Fruit fly (Drosophila melanogaster) whole organism, embryonic: Measurements from ENCODE around the gene CG16753.

ENCODE experiments used
- Abd-B ChIP-seq: fragments of 200-800 bp; sonication (Bioruptor generic); optimal IDR thresholded peaks from 2 replicates; lab custom pipeline; 2018; ENCODE audit warnings: missing biosample characterization, mild to moderate bottlenecking, missing genetic modification characterization, moderate library complexity
- Awh ChIP-seq: fragments of 200-800 bp; sonication (Bioruptor generic); IDR thresholded peaks from 2 replicates; pipeline ENCODE4, ENCODE4 v1.3.6; 2022; ENCODE audit warnings: missing biosample characterization, missing genetic modification characterization
- B-H2 ChIP-seq: fragments of 200-800 bp; sonication (Bioruptor generic); optimal IDR thresholded peaks from 2 replicates; lab custom pipeline; 2018; ENCODE audit warnings: missing biosample characterization, mild to moderate bottlenecking, missing genetic modification characterization
- Bteb2 ChIP-seq: fragments of 200-800 bp; sonication (Bioruptor generic); optimal IDR thresholded peaks from 2 replicates; lab custom pipeline; 2016; ENCODE audit warnings: missing biosample characterization, missing genetic modification characterization
- CG10209 ChIP-seq: fragments of 200-800 bp; sonication (Bioruptor generic); optimal IDR thresholded peaks from 3 replicates; lab custom pipeline; 2017; ENCODE audit warnings: missing biosample characterization, mild to moderate bottlenecking, missing genetic modification characterization, missing genetic modification reagents
- CG10267 ChIP-seq: fragments of 200-800 bp; sonication (Bioruptor generic); optimal IDR thresholded peaks from 2 replicates; lab custom pipeline; 2018; ENCODE audit warnings: missing biosample characterization, mild to moderate bottlenecking, missing genetic modification characterization, moderate library complexity
- CG10654 ChIP-seq: fragments of 200-800 bp; sonication (Bioruptor generic); optimal IDR thresholded peaks from 2 replicates; lab custom pipeline; 2016; ENCODE audit warnings: missing biosample characterization, missing genetic modification characterization
- CG1647 ChIP-seq: fragments of 200-800 bp; sonication (Bioruptor generic); optimal IDR thresholded peaks from 3 replicates; lab custom pipeline; 2016; ENCODE audit warnings: missing biosample characterization, missing genetic modification characterization
- CG16815 ChIP-seq: fragments of 200-800 bp; sonication (Bioruptor generic); optimal IDR thresholded peaks from 3 replicates; lab custom pipeline; 2017; ENCODE audit warnings: missing biosample characterization, mild to moderate bottlenecking, missing genetic modification characterization
- CG17328 ChIP-seq: fragments of 200-800 bp; sonication (Bioruptor generic); IDR thresholded peaks from 2 replicates; pipeline ENCODE4 v1.3.6; 2022; ENCODE audit warnings: missing biosample characterization, missing genetic modification characterization
- CG17361 ChIP-seq: fragments of 200-800 bp; sonication (Bioruptor generic); IDR thresholded peaks from 3 replicates; pipeline ENCODE4 v1.3.6; 2022; ENCODE audit warnings: missing biosample characterization, missing genetic modification characterization
- CG2712 ChIP-seq: fragments of 200-800 bp; optimal IDR thresholded peaks from 3 replicates; lab custom pipeline; 2019; ENCODE audit warnings: missing biosample characterization, mild to moderate bottlenecking, missing genetic modification characterization, moderate library complexity
- CG30403 ChIP-seq: fragments of 200-800 bp; sonication (Bioruptor generic); optimal IDR thresholded peaks from 3 replicates; lab custom pipeline; 2016; ENCODE audit warnings: missing biosample characterization, missing genetic modification characterization
- CG31365 ChIP-seq: fragments of 200-800 bp; sonication (Bioruptor generic); optimal IDR thresholded peaks from 2 replicates; lab custom pipeline; 2018; ENCODE audit warnings: missing biosample characterization, mild to moderate bottlenecking, missing genetic modification characterization
- CG4328 ChIP-seq: fragments of 200-800 bp; sonication (Bioruptor generic); optimal IDR thresholded peaks from 3 replicates; lab custom pipeline; 2017; ENCODE audit warnings: missing biosample characterization, missing genetic modification reagents, missing genetic modification characterization
- CG4617 ChIP-seq: fragments of 200-800 bp; sonication (Bioruptor generic); optimal IDR thresholded peaks from 3 replicates; lab custom pipeline; 2016; ENCODE audit warnings: missing biosample characterization, missing genetic modification characterization, borderline replicate concordance
- CG6254 ChIP-seq: fragments of 200-800 bp; sonication (Bioruptor generic); optimal IDR thresholded peaks from 3 replicates; lab custom pipeline; 2017; ENCODE audit warnings: mild to moderate bottlenecking, missing biosample characterization, missing genetic modification reagents, missing genetic modification characterization
- CG6813 ChIP-seq: fragments of 200-800 bp; sonication (Bioruptor generic); optimal IDR thresholded peaks from 2 replicates; lab custom pipeline; 2017; ENCODE audit warnings: missing biosample characterization, missing genetic modification characterization, mild to moderate bottlenecking, moderate library complexity, missing genetic modification reagents
- CG8089 ChIP-seq: fragments of 200-800 bp; sonication (Bioruptor generic); optimal IDR thresholded peaks from 3 replicates; lab custom pipeline; 2016; ENCODE audit warnings: missing biosample characterization, missing genetic modification characterization
- CG9215 ChIP-seq: fragments of 200-800 bp; sonication (Bioruptor generic); IDR thresholded peaks from 2 replicates; pipeline ENCODE4 v1.3.6; 2022; ENCODE audit warnings: missing biosample characterization, missing genetic modification characterization
- CG9609 ChIP-seq: fragments of 200-800 bp; sonication (Bioruptor generic); optimal IDR thresholded peaks from 3 replicates; lab custom pipeline; 2016; ENCODE audit warnings: missing biosample characterization, missing genetic modification characterization
- CTCF ChIP-seq: fragments of 200-800 bp; sonication (Bioruptor generic); optimal IDR thresholded peaks from 2 replicates; lab custom pipeline; 2017; ENCODE audit warnings: missing biosample characterization, mild to moderate bottlenecking, missing genetic modification characterization, moderate library complexity
- Doc2 ChIP-seq: fragments of 200-800 bp; sonication (Bioruptor generic); IDR thresholded peaks from 2 replicates; pipeline ENCODE4 v1.3.6; 2022; ENCODE audit warnings: missing biosample characterization, missing genetic modification characterization
- Drgx ChIP-seq: fragments of 200-800 bp; sonication (Bioruptor generic); IDR thresholded peaks from 2 replicates; pipeline ENCODE4 v1.3.6; 2022; ENCODE audit warnings: missing biosample characterization, missing genetic modification characterization
- Ets97D ChIP-seq: fragments of 200-800 bp; sonication (Bioruptor generic); optimal IDR thresholded peaks from 3 replicates; lab custom pipeline; 2016; ENCODE audit warnings: missing biosample characterization, missing genetic modification characterization
- HHEX ChIP-seq: fragments of 200-800 bp; sonication (Bioruptor generic); optimal IDR thresholded peaks from 3 replicates; lab custom pipeline; 2017; ENCODE audit warnings: missing biosample characterization, mild to moderate bottlenecking, missing genetic modification characterization, missing genetic modification reagents
- Hey ChIP-seq: fragments of 200-800 bp; sonication (Bioruptor generic); optimal IDR thresholded peaks from 3 replicates; lab custom pipeline; 2018; ENCODE audit warnings: missing biosample characterization, mild to moderate bottlenecking, missing genetic modification characterization
- Hsf ChIP-seq: fragments of 200-800 bp; sonication (Bioruptor generic); optimal IDR thresholded peaks from 3 replicates; lab custom pipeline; 2016; ENCODE audit warnings: missing biosample characterization, missing genetic modification characterization
- Kr ChIP-seq: fragments of 200-800 bp; sonication (Bioruptor generic); optimal IDR thresholded peaks from 2 replicates; lab custom pipeline; 2017; ENCODE audit warnings: missing biosample characterization, mild to moderate bottlenecking, missing genetic modification characterization
- NfI ChIP-seq: fragments of 200-800 bp; sonication (Bioruptor generic); optimal IDR thresholded peaks from 3 replicates; lab custom pipeline; 2018; ENCODE audit warnings: missing biosample characterization, mild to moderate bottlenecking, missing genetic modification characterization, moderate library complexity
- Oaz ChIP-seq: fragments of 200-800 bp; sonication (Bioruptor generic); IDR thresholded peaks from 2 replicates; pipeline ENCODE4 v1.3.6; 2022; ENCODE audit warnings: missing biosample characterization, missing genetic modification characterization
- Optix ChIP-seq: fragments of 200-800 bp; sonication (Bioruptor generic); IDR thresholded peaks from 3 replicates; pipeline ENCODE4 v1.3.6; 2022; ENCODE audit warnings: missing biosample characterization, missing genetic modification characterization
- Ptx1 ChIP-seq: fragments of 200-800 bp; sonication (Bioruptor generic); IDR thresholded peaks from 2 replicates; pipeline ENCODE4 v1.3.6; 2022; ENCODE audit warnings: missing biosample characterization, missing genetic modification characterization
- Sox100B ChIP-seq: fragments of 200-800 bp; sonication (Bioruptor generic); optimal IDR thresholded peaks from 3 replicates; lab custom pipeline; 2018; ENCODE audit warnings: missing biosample characterization, mild to moderate bottlenecking, missing genetic modification characterization
- Sry-β ChIP-seq: fragments of 200-800 bp; sonication (Bioruptor generic); optimal IDR thresholded peaks from 2 replicates; lab custom pipeline; 2018; ENCODE audit warnings: missing biosample characterization, mild to moderate bottlenecking, missing genetic modification characterization, moderate library complexity
- bigmax ChIP-seq: fragments of 200-800 bp; sonication (Bioruptor generic); optimal IDR thresholded peaks from 2 replicates; lab custom pipeline; 2018; ENCODE audit warnings: missing biosample characterization, mild to moderate bottlenecking, missing genetic modification characterization
- chif ChIP-seq, 2 experiments: fragments of 200-800 bp; sonication (Bioruptor generic); optimal IDR thresholded peaks; 3 replicates each; lab custom pipeline; 2016; ENCODE audit warnings: missing biosample characterization in 2 of 2, missing genetic modification characterization in 2 of 2
- croc ChIP-seq: fragments of 200-800 bp; sonication (Bioruptor generic); conservative IDR thresholded peaks from 3 replicates; pipeline ENCODE4 v1.3.6; 2022; ENCODE audit warnings: missing biosample characterization, missing genetic modification characterization
- cwo ChIP-seq: fragments of 200-800 bp; sonication (Bioruptor generic); optimal IDR thresholded peaks from 3 replicates; lab custom pipeline; 2017; ENCODE audit warnings: missing biosample characterization, missing genetic modification characterization, mild to moderate bottlenecking, moderate library complexity, missing genetic modification reagents
- danr ChIP-seq: fragments of 200-800 bp; sonication (Bioruptor generic); IDR thresholded peaks from 2 replicates; pipeline ENCODE4 v1.3.6; 2022; ENCODE audit warnings: missing biosample characterization, missing genetic modification characterization
- dmrt99B ChIP-seq: fragments of 200-800 bp; sonication (Bioruptor generic); optimal IDR thresholded peaks from 2 replicates; lab custom pipeline; 2018; ENCODE audit warnings: missing biosample characterization, mild to moderate bottlenecking, missing genetic modification characterization, moderate library complexity
- ftz-f1 ChIP-seq: fragments of 200-800 bp; sonication (Bioruptor generic); optimal IDR thresholded peaks from 2 replicates; lab custom pipeline; 2016; ENCODE audit warnings: missing biosample characterization, missing genetic modification characterization
- grn ChIP-seq: fragments of 200-800 bp; sonication (Bioruptor generic); optimal IDR thresholded peaks from 3 replicates; lab custom pipeline; 2017; ENCODE audit warnings: missing biosample characterization, missing genetic modification characterization
- gt ChIP-seq: fragments of 200-800 bp; sonication (Bioruptor generic); IDR thresholded peaks from 2 replicates; pipeline ENCODE4 v1.3.6; 2022; ENCODE audit warnings: missing biosample characterization, missing genetic modification characterization
- hkb ChIP-seq, 2 experiments: fragments of 200-800 bp in 1 of 2; fragments of >200 bp in 1 of 2; sonication (Bioruptor generic) in 1 of 2; IDR thresholded peaks in 1 of 2; optimal IDR thresholded peaks in 1 of 2; 2 replicates each; pipeline versions ENCODE4 v1.3.6 to Lab custom; 2017 to 2022; ENCODE audit warnings: missing biosample characterization in 1 of 2, missing genetic modification characterization in 1 of 2
- jing ChIP-seq: fragments of 200-800 bp; sonication (Bioruptor generic); optimal IDR thresholded peaks from 2 replicates; lab custom pipeline; 2018; ENCODE audit warnings: missing biosample characterization, mild to moderate bottlenecking, missing genetic modification characterization
- sc ChIP-seq, 3 experiments: fragments of >200 bp in 2 of 3; fragments of 200-800 bp in 1 of 3; sonication (Bioruptor generic) in 1 of 3; optimal IDR thresholded peaks; 2 replicates in 2 of 3; 3 replicates in 1 of 3; lab custom pipeline; 2017; ENCODE audit warnings: mild to moderate bottlenecking in 1 of 3, missing biosample characterization in 1 of 3, missing genetic modification characterization in 1 of 3, missing genetic modification reagents in 1 of 3
- sima ChIP-seq: fragments of 200-800 bp; sonication (Bioruptor generic); optimal IDR thresholded peaks from 2 replicates; lab custom pipeline; 2016; ENCODE audit warnings: missing biosample characterization, missing genetic modification characterization
- twi ChIP-seq: fragments of 200-800 bp; optimal IDR thresholded peaks from 2 replicates; lab custom pipeline; 2019; ENCODE audit warnings: missing biosample characterization, mild to moderate bottlenecking, missing genetic modification characterization, moderate library complexity
- vnd ChIP-seq: fragments of 200-800 bp; sonication (Bioruptor generic); IDR thresholded peaks from 3 replicates; pipeline ENCODE4 v1.3.6; 2022; ENCODE audit warnings: missing biosample characterization, missing genetic modification characterization; ENCODE audit not compliant: partially characterized antibody

The CG16753 gene

DNA sequence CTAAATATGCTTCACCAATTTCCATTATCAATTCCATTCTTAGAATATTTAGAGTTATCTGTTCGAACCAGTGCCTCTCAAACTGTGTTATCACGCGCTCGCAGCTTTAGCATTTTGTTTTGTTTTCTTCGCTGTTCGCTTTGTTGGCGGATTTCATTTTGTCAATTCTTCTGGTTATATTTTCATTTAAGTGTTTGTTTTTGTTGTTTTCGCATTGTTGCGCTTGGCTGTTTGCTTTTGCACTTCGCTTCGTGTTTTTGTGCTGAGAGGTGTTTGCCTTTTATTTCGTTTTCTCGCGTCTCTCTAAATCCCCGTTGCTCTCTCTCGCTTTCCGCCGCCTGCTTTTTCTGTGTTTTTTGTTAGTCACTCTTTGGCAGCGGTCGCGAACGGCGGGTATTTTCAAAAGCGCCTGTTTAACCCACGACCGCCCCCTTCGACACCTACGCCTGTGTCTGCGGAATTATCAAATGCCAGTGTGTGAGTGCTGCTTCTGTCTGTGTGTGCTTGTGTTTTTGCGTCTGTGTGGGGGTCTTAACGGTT is 22.8 kb downstream of the CG16753 start (continued):
- TF ChIP-seq jing (GFP tag; lab: Kevin White, UChicago) = no peak
- TF ChIP-seq twi = no peak
- peak; percentile 35 for TF ChIP-seq NfI (GFP tag; lab: Kevin White, UChicago)
- TF ChIP-seq CG4328 (GFP tag; lab: Kevin White, UChicago) = peak; percentile 10
- peak; percentile 25 for TF ChIP-seq HHEX (GFP tag; lab: Kevin White, UChicago)
- TF ChIP-seq CG2712 (tag; lab: Kevin White, UChicago) = peak; percentile 17
- TF ChIP-seq CG6254 (GFP tag; lab: Kevin White, UChicago) = no peak
- peak; percentile 62 for TF ChIP-seq Drgx
- TF ChIP-seq CG10267 (tag; lab: Kevin White, UChicago) = no peak
- peak; percentile 42 for TF ChIP-seq Ptx1 (GFP tag; lab: Robert Waterston, UW)
- TF ChIP-seq CG9609 (GFP tag; lab: Kevin White, UChicago) = no peak
- TF ChIP-seq CG10654 (GFP tag; lab: Kevin White, UChicago) = peak; percentile 5
- no peak for TF ChIP-seq hkb (optimal IDR thresholded peaks at IDR 0.05; lab: Kevin White, UChicago)
- TF ChIP-seq hkb (GFP tag; IDR thresholded peaks at IDR 0.05; lab: Robert Waterston, UW) = peak; percentile 59
- no peak for TF ChIP-seq CG1647 (GFP tag; lab: Kevin White, UChicago)
- no peak for TF ChIP-seq CG30403
- no peak for TF ChIP-seq Abd-B (GFP tag; lab: Kevin White, UChicago)
- no peak for TF ChIP-seq Ets97D (GFP tag; lab: Kevin White, UChicago)
- no peak for TF ChIP-seq CTCF (GFP tag; lab: Kevin White, UChicago)
- peak; percentile 35 for TF ChIP-seq bigmax (GFP tag; lab: Kevin White, UChicago)
- no peak for TF ChIP-seq CG16815 (GFP tag; lab: Kevin White, UChicago)
- TF ChIP-seq Hey (tag; lab: Kevin White, UChicago) = peak; percentile 44
- TF ChIP-seq grn (GFP tag; lab: Kevin White, UChicago) = peak; percentile 26
- TF ChIP-seq Hsf (GFP tag; lab: Kevin White, UChicago) = no peak
- no peak for TF ChIP-seq croc (GFP tag; lab: Robert Waterston, UW)
- no peak for TF ChIP-seq vnd (GFP tag; lab: Robert Waterston, UW)
- TF ChIP-seq Optix = no peak
- no peak for TF ChIP-seq gt (GFP tag; lab: Robert Waterston, UW)
- no peak for TF ChIP-seq CG9215 (GFP tag; lab: Robert Waterston, UW)
- TF ChIP-seq sima = no peak
- TF ChIP-seq CG17328 (GFP tag; lab: Robert Waterston, UW) = 0 out of 2 replicates have a peak, but pooled peaks have one; percentile 22
- no peak for TF ChIP-seq Bteb2 (GFP tag; lab: Kevin White, UChicago)
- peak; percentile 72 for TF ChIP-seq cwo
- no peak for TF ChIP-seq CG4617 (GFP tag; lab: Kevin White, UChicago)
- TF ChIP-seq ftz-f1 (GFP tag; lab: Kevin White, UChicago) = peak; percentile 63
- TF ChIP-seq CG31365 (tag; lab: Kevin White, UChicago) = peak; percentile 58
- no peak for TF ChIP-seq CG17361
- no peak for TF ChIP-seq Kr (GFP tag; lab: Kevin White, UChicago)
- TF ChIP-seq sc (optimal IDR thresholded peaks at IDR 0.05; lab: Kevin White, UChicago) = no peak
- no peak for TF ChIP-seq sc (GFP tag; optimal IDR thresholded peaks at IDR 0.05; lab: Kevin White, UChicago)
- TF ChIP-seq B-H2 = peak; percentile 73
- TF ChIP-seq Oaz (GFP tag; lab: Robert Waterston, UW) = no peak
- TF ChIP-seq CG8089 (GFP tag; lab: Kevin White, UChicago) = no peak
- TF ChIP-seq CG6813 (GFP tag; lab: Kevin White, UChicago) = peak; percentile 31
- TF ChIP-seq Awh = peak; percentile 73
- no peak for TF ChIP-seq CG10209
- TF ChIP-seq chif (GFP tag; optimal IDR thresholded peaks at IDR 0.05; lab: Kevin White, UChicago) = no peak
- no peak for TF ChIP-seq Sry-β (GFP tag; lab: Kevin White, UChicago)
- TF ChIP-seq danr (GFP tag; lab: Robert Waterston, UW) = no peak
- TF ChIP-seq dmrt99B (tag; lab: Kevin White, UChicago) = peak; percentile 16
- TF ChIP-seq Doc2 = no peak
- TF ChIP-seq Sox100B (GFP tag; lab: Kevin White, UChicago) = no peak
